Fruit fly (Drosophila melanogaster): ENCODE measurements around the gene CG33552.

DNA sequence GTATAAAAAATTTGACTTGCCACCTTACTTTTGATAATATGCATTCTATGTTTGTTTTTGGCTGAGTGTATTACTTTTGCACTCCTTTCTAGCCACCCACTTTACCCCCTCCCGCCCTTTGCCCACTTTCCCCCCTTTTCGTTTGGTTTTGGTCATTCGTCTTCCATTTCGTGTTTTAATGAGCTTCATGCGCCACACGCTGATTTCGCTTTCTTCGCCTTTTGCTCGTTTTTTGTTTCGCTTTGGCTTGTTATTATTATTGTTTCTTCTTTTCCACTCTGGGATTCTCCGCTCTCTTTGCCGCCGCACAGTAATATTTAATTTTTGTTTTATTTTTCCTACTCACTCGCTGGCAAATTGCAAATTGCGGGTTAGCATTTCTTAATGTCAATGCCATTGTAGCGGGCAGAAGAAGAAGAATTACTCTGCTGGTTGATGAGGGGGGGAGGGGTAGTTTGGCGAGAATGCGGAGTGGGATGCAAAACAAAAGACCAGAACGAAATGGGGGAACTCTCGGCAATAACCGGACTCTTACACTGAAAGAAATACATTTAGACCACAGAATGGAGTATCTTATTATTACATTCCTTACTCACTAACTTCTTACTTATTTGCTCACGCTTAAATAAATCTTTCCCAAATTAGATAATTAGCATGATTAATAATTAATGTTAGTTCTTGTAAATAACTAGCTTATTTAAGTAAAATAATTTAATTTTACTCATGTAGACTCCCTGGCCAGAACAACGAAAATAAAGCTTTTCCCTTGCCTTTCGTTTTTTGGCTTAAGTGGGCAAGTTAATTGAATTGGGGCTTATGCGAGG lies 36.6 kb upstream of the CG33552 start:
- TF ChIP-seq h (optimal IDR thresholded peaks at IDR 0.05) (no peak), Sin3A (optimal IDR thresholded peaks at IDR 0.05) (no peak), Myc (optimal IDR thresholded peaks at IDR 0.05) (no peak)
